Fruit fly (Drosophila melanogaster): Measurements from ENCODE around the gene Adhr.

DNA sequence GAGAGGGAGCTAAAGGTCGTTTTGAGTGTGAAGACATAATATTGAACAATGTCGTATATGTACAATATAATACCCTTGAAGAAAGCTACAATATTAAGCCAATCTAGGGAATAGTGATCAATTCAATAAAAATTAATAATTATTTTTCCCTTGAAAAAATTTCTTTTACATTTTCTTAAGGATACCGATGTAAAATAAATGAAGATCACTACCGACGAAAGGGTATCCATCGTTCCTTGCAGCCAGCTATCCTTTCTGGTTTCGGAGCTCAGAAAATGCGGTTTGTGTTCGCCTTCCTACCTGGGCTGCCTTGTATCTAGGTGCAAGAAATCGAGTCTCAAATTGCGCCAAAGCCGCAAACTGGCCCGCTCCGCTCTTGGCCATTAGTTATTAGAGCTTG, 9.3 kb downstream of the Adhr start:
- no peak for TF ChIP-seq CG7045 (GFP tag; optimal IDR thresholded peaks at IDR 0.05)
- no peak for TF ChIP-seq kay (GFP tag; ENCODE audit: borderline replicate concordance)
- no peak for TF ChIP-seq pad (GFP tag; optimal IDR thresholded peaks at IDR 0.05)
- TF ChIP-seq tj (GFP tag; optimal IDR thresholded peaks at IDR 0.05), result no peak
